Worm (Caenorhabditis elegans) whole organism, early embryonic: Measurements from ENCODE around the gene F42A10.9.

ENCODE experiments used
- F13C5.2 ChIP-seq: sonication (generic microtip); optimal IDR thresholded peaks from 2 replicates; lab custom pipeline; 2017; ENCODE audit warnings: mild to moderate bottlenecking, missing genetic modification characterization, inconsistent platforms, missing compliant biosample characterization
- ama-1 ChIP-seq: fragments of 150-350 bp; optimal IDR thresholded peaks from 2 replicates; lab custom pipeline; 2014
- ceh-36 ChIP-seq: sonication (generic microtip); optimal IDR thresholded peaks from 2 replicates; lab custom pipeline; 2016; ENCODE audit warnings: missing genetic modification characterization, inconsistent platforms, missing compliant biosample characterization
- flt-1 ChIP-seq: fragments of 200-800 bp; sonication (Bioruptor generic); IDR thresholded peaks from 2 replicates; pipeline ENCODE4 v1.3.6; 2022; ENCODE audit warnings: missing genetic modification characterization, missing compliant biosample characterization
- pes-1 ChIP-seq: fragments of 200-800 bp; sonication (Bioruptor generic); IDR thresholded peaks from 2 replicates; pipeline ENCODE4 v1.3.6; 2022; ENCODE audit warnings: missing genetic modification reagents, missing genetic modification characterization, missing compliant biosample characterization

DNA sequence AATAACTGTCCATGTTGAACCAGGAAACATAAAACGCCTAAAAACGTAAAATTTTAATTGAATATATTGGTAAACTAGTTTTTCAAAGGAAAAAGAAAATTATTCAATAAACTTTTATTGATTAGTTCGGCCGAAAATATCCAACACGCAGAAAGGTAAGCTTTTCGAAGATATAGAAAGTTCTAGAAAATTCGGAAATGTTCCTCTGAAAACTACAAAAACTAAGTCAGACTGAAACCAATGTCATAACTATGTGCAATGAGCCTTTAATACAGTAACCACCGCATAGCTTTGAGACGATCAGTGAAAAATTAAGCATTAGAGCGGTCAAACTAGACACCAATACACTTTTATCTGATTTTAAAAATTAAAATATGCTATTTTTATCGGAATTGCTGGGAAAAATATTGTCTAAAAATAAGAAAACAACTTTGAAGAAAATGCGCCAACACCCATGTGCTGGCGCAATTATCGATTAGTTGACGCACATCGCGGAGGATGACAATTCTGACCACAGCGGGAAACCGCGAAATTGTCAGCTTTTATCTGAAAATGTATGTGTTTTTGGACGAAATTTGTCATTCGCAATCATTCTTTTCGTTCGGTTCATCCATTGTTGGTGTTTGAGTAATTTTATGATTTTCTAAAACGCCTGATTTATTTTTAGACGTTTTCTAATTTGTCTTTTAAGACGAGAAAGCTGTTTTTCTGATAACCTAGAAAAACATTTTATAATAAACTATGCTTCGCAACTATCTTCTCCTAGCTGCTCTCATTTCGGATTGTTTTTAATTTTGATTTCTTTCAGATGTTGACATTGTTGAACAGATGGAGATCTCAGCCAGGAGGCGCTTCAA, 34.2 kb downstream of the F42A10.9 start, which contains the start of the genes C23G10.7 and rpn-2:
- TF ChIP-seq ama-1 (no peak), flt-1 (GFP tag; lab: Robert Waterston, UW) (no peak), pes-1 (GFP tag; lab: Robert Waterston, UW) (no peak), F13C5.2 (peak; percentile 2), ceh-36 (no peak)
